Fruit fly (Drosophila melanogaster) whole organism, embryonic: Measurements from ENCODE around the gene cbt.

Source experiments
- Asciz ChIP-seq: fragments of 200-800 bp; sonication (Bioruptor generic); optimal IDR thresholded peaks from 2 replicates; lab custom pipeline; 2017; ENCODE audit warnings: missing biosample characterization, mild to moderate bottlenecking, missing genetic modification characterization, missing genetic modification reagents
- CG10543 ChIP-seq: fragments of 200-800 bp; sonication (Bioruptor generic); optimal IDR thresholded peaks from 3 replicates; lab custom pipeline; 2017; ENCODE audit warnings: missing biosample characterization, mild to moderate bottlenecking, missing genetic modification characterization, moderate library complexity
- CG1233 ChIP-seq: fragments of 200-800 bp; sonication (Bioruptor generic); optimal IDR thresholded peaks from 4 replicates; lab custom pipeline; 2018; ENCODE audit warnings: missing biosample characterization, mild to moderate bottlenecking, missing genetic modification characterization
- CG12659 ChIP-seq: fragments of 200-800 bp; sonication (Bioruptor generic); optimal IDR thresholded peaks from 3 replicates; lab custom pipeline; 2017; ENCODE audit warnings: mild to moderate bottlenecking, missing biosample characterization, missing genetic modification reagents, missing genetic modification characterization
- CG12769 ChIP-seq: fragments of 200-800 bp; sonication (Bioruptor generic); optimal IDR thresholded peaks from 2 replicates; lab custom pipeline; 2019; ENCODE audit warnings: missing biosample characterization, mild to moderate bottlenecking, missing genetic modification characterization, moderate library complexity
- CG12942 ChIP-seq: fragments of 200-800 bp; sonication (Bioruptor generic); optimal IDR thresholded peaks from 3 replicates; lab custom pipeline; 2016; ENCODE audit warnings: missing biosample characterization, missing genetic modification characterization
- CG16813 ChIP-seq: fragments of 200-800 bp; sonication (Bioruptor generic); IDR thresholded peaks from 3 replicates; pipeline ENCODE4 v1.3.6; 2022; ENCODE audit warnings: missing biosample characterization, missing genetic modification characterization; ENCODE audit not compliant: partially characterized antibody
- CG16863 ChIP-seq: fragments of 200-800 bp; sonication (Bioruptor generic); optimal IDR thresholded peaks from 3 replicates; lab custom pipeline; 2016; ENCODE audit warnings: missing biosample characterization, missing genetic modification characterization
- CG17361 ChIP-seq: fragments of 200-800 bp; sonication (Bioruptor generic); IDR thresholded peaks from 3 replicates; pipeline ENCODE4 v1.3.6; 2022; ENCODE audit warnings: missing biosample characterization, missing genetic modification characterization
- CG17568 ChIP-seq: fragments of 200-800 bp; sonication (Bioruptor generic); optimal IDR thresholded peaks from 2 replicates; lab custom pipeline; 2018; ENCODE audit warnings: missing biosample characterization, mild to moderate bottlenecking, missing genetic modification characterization, moderate library complexity
- CG2889 ChIP-seq: fragments of 200-800 bp; sonication (Bioruptor generic); IDR thresholded peaks from 3 replicates; pipeline ENCODE4 v1.3.6; 2022; ENCODE audit warnings: missing biosample characterization, missing genetic modification characterization
- CG32772 ChIP-seq: fragments of 200-800 bp; sonication (Bioruptor generic); IDR thresholded peaks from 2 replicates; pipeline ENCODE4 v1.3.6; 2022; ENCODE audit warnings: missing biosample characterization, missing genetic modification characterization
- CG34376 ChIP-seq: fragments of 200-800 bp; sonication (Bioruptor generic); optimal IDR thresholded peaks from 2 replicates; lab custom pipeline; 2018; ENCODE audit warnings: missing biosample characterization, mild to moderate bottlenecking, missing genetic modification characterization
- CG4328 ChIP-seq: fragments of 200-800 bp; sonication (Bioruptor generic); optimal IDR thresholded peaks from 3 replicates; lab custom pipeline; 2017; ENCODE audit warnings: missing biosample characterization, missing genetic modification reagents, missing genetic modification characterization
- CG4617 ChIP-seq: fragments of 200-800 bp; sonication (Bioruptor generic); optimal IDR thresholded peaks from 3 replicates; lab custom pipeline; 2016; ENCODE audit warnings: missing biosample characterization, missing genetic modification characterization, borderline replicate concordance
- CG4820 ChIP-seq: fragments of 200-800 bp; sonication (Bioruptor generic); optimal IDR thresholded peaks from 3 replicates; lab custom pipeline; 2016; ENCODE audit warnings: missing biosample characterization, missing genetic modification characterization
- CG5245 ChIP-seq: fragments of 200-800 bp; sonication (Bioruptor generic); optimal IDR thresholded peaks from 3 replicates; lab custom pipeline; 2016; ENCODE audit warnings: missing biosample characterization, missing genetic modification characterization
- CG6689 ChIP-seq: fragments of 200-800 bp; sonication (Bioruptor generic); IDR thresholded peaks from 2 replicates; pipeline ENCODE4 v1.3.6; 2022; ENCODE audit warnings: missing biosample characterization, missing genetic modification characterization
- CG8388 ChIP-seq: fragments of 200-800 bp; sonication (Bioruptor generic); optimal IDR thresholded peaks from 2 replicates; lab custom pipeline; 2019; ENCODE audit warnings: missing biosample characterization, mild to moderate bottlenecking, missing genetic modification characterization, moderate library complexity
- CG9215 ChIP-seq: fragments of 200-800 bp; sonication (Bioruptor generic); IDR thresholded peaks from 2 replicates; pipeline ENCODE4 v1.3.6; 2022; ENCODE audit warnings: missing biosample characterization, missing genetic modification characterization
- Ets65A ChIP-seq: fragments of 200-800 bp; sonication (Bioruptor generic); peaks from one replicate; lab custom pipeline; 2016; ENCODE audit warnings: missing biosample characterization, missing genetic modification characterization
- H2.0 ChIP-seq: fragments of 200-800 bp; sonication (Bioruptor generic); IDR thresholded peaks from 2 replicates; pipeline ENCODE4 v1.3.6; 2022; ENCODE audit warnings: missing biosample characterization, missing genetic modification characterization
- HHEX ChIP-seq: fragments of 200-800 bp; sonication (Bioruptor generic); optimal IDR thresholded peaks from 3 replicates; lab custom pipeline; 2017; ENCODE audit warnings: missing biosample characterization, mild to moderate bottlenecking, missing genetic modification characterization, missing genetic modification reagents
- Hr39 ChIP-seq: fragments of >200 bp; optimal IDR thresholded peaks from 2 replicates; lab custom pipeline; 2017
- MTF-1 ChIP-seq: fragments of 200-800 bp; sonication (Bioruptor generic); optimal IDR thresholded peaks from 2 replicates; lab custom pipeline; 2018; ENCODE audit warnings: missing biosample characterization, mild to moderate bottlenecking, missing genetic modification characterization, borderline replicate concordance
- Max ChIP-seq: fragments of 200-800 bp; sonication (Bioruptor generic); optimal IDR thresholded peaks from 2 replicates; lab custom pipeline; 2016; ENCODE audit warnings: missing biosample characterization, mild to moderate bottlenecking, missing genetic modification characterization
- Rx ChIP-seq: fragments of 200-800 bp; sonication (Bioruptor generic); IDR thresholded peaks from 2 replicates; pipeline ENCODE4 v1.3.6; 2022; ENCODE audit warnings: missing biosample characterization, missing genetic modification characterization
- Tbp ChIP-seq: fragments of >200 bp; optimal IDR thresholded peaks from 2 replicates; lab custom pipeline; 2018; ENCODE audit warnings: missing biosample characterization, missing genetic modification characterization
- cato ChIP-seq: fragments of 200-800 bp; sonication (Bioruptor generic); optimal IDR thresholded peaks from 2 replicates; lab custom pipeline; 2016; ENCODE audit warnings: missing biosample characterization, missing genetic modification characterization, borderline replicate concordance
- chinmo ChIP-seq: fragments of 200-800 bp; sonication (Bioruptor generic); IDR thresholded peaks from 4 replicates; pipeline ENCODE4 v1.3.6; 2022; ENCODE audit warnings: missing biosample characterization, missing genetic modification characterization; ENCODE audit not compliant: partially characterized antibody
- ci ChIP-seq: fragments of 200-800 bp; sonication (Bioruptor generic); IDR thresholded peaks from 3 replicates; pipeline ENCODE4 v1.3.6; 2022; ENCODE audit warnings: missing biosample characterization, missing genetic modification characterization
- crc ChIP-seq: fragments of 200-800 bp; sonication (Bioruptor generic); optimal IDR thresholded peaks from 2 replicates; lab custom pipeline; 2016; ENCODE audit warnings: missing biosample characterization, missing genetic modification characterization
- dmrt99B ChIP-seq: fragments of 200-800 bp; sonication (Bioruptor generic); optimal IDR thresholded peaks from 2 replicates; lab custom pipeline; 2018; ENCODE audit warnings: missing biosample characterization, mild to moderate bottlenecking, missing genetic modification characterization, moderate library complexity
- en ChIP-seq: fragments of 200-800 bp; sonication (Bioruptor generic); optimal IDR thresholded peaks from 2 replicates; lab custom pipeline; 2016; ENCODE audit warnings: missing biosample characterization, missing genetic modification characterization
- fd96Cb ChIP-seq: fragments of 200-800 bp; sonication (Bioruptor generic); optimal IDR thresholded peaks from 2 replicates; lab custom pipeline; 2018; ENCODE audit warnings: missing biosample characterization, mild to moderate bottlenecking, missing genetic modification characterization, moderate library complexity
- ftz-f1 ChIP-seq: fragments of 200-800 bp; sonication (Bioruptor generic); optimal IDR thresholded peaks from 2 replicates; lab custom pipeline; 2016; ENCODE audit warnings: missing biosample characterization, missing genetic modification characterization
- fu2 ChIP-seq: fragments of 200-800 bp; sonication (Bioruptor generic); optimal IDR thresholded peaks from 2 replicates; lab custom pipeline; 2016; ENCODE audit warnings: missing biosample characterization, missing genetic modification characterization
- ham ChIP-seq: fragments of 200-800 bp; sonication (Bioruptor generic); IDR thresholded peaks from 2 replicates; pipeline ENCODE4 v1.3.6; 2022; ENCODE audit warnings: missing biosample characterization, missing genetic modification characterization
- hbn ChIP-seq: fragments of 200-800 bp; sonication (Bioruptor generic); IDR thresholded peaks from 2 replicates; pipeline ENCODE4 v1.3.6; 2022; ENCODE audit warnings: missing biosample characterization, missing genetic modification characterization; ENCODE audit not compliant: partially characterized antibody
- kni ChIP-seq: fragments of 200-800 bp; sonication (Bioruptor generic); optimal IDR thresholded peaks from 3 replicates; lab custom pipeline; 2017; ENCODE audit warnings: mild to moderate bottlenecking, missing biosample characterization, missing genetic modification reagents, missing genetic modification characterization
- knrl ChIP-seq: fragments of 200-800 bp; sonication (Bioruptor generic); IDR thresholded peaks from 3 replicates; pipeline ENCODE4 v1.3.6; 2022; ENCODE audit warnings: missing biosample characterization, missing genetic modification characterization; ENCODE audit not compliant: partially characterized antibody
- lola ChIP-seq, 3 experiments: fragments of >200 bp in 2 of 3; fragments of 200-800 bp in 1 of 3; sonication (Bioruptor generic) in 1 of 3; optimal IDR thresholded peaks; 2 replicates each; lab custom pipeline; 2017 to 2019; ENCODE audit warnings: missing biosample characterization in 3 of 3, missing genetic modification characterization in 3 of 3, mild to moderate bottlenecking in 1 of 3, moderate library complexity in 1 of 3
- mld ChIP-seq: fragments of 200-800 bp; sonication (Bioruptor generic); IDR thresholded peaks from 3 replicates; pipeline ENCODE4 v1.3.6; 2022; ENCODE audit warnings: missing biosample characterization, missing genetic modification characterization; ENCODE audit not compliant: partially characterized antibody
- pnt ChIP-seq: fragments of 200-800 bp; sonication (Bioruptor generic); optimal IDR thresholded peaks from 3 replicates; lab custom pipeline; 2016; ENCODE audit warnings: missing biosample characterization, missing genetic modification characterization
- schlank ChIP-seq: fragments of 200-800 bp; sonication (Bioruptor generic); optimal IDR thresholded peaks from 2 replicates; lab custom pipeline; 2018; ENCODE audit warnings: missing biosample characterization, mild to moderate bottlenecking, missing genetic modification characterization
- sens ChIP-seq: fragments of 200-800 bp; sonication (Bioruptor generic); peaks from one replicate; lab custom pipeline; 2016; ENCODE audit warnings: missing biosample characterization, missing genetic modification characterization
- sim ChIP-seq: fragments of 200-800 bp; sonication (Bioruptor generic); IDR thresholded peaks from 2 replicates; pipeline ENCODE4 v1.3.6; 2022; ENCODE audit warnings: missing biosample characterization, missing genetic modification characterization
- trem ChIP-seq: fragments of 200-800 bp; optimal IDR thresholded peaks from 3 replicates; lab custom pipeline; 2019; ENCODE audit warnings: missing biosample characterization, mild to moderate bottlenecking, missing genetic modification characterization, moderate library complexity
- usp ChIP-seq: fragments of >200 bp; optimal IDR thresholded peaks from 2 replicates; lab custom pipeline; 2017; ENCODE audit warnings: missing biosample characterization, missing genetic modification characterization

Gene cbt

dm6 chr2L:483347-484280, 4.1 kb upstream of the cbt start (continued):
- TF ChIP-seq CG12769 (peak; percentile 83), Asciz (GFP tag; lab: Kevin White, UChicago) (no peak), ci (GFP tag; lab: Robert Waterston, UW) (no peak), ham (GFP tag; lab: Robert Waterston, UW) (no peak), Rx (GFP tag; lab: Robert Waterston, UW) (no peak), schlank (tag; lab: Kevin White, UChicago) (no peak), MTF-1 (GFP tag; lab: Kevin White, UChicago) (no peak), CG32772 (no peak), CG8388 (GFP tag; lab: Kevin White, UChicago) (no peak), hbn (GFP tag; lab: Robert Waterston, UW) (no peak), ftz-f1 (GFP tag; lab: Kevin White, UChicago) (peak; percentile 93), H2.0 (GFP tag; lab: Robert Waterston, UW) (no peak), CG9215 (GFP tag; lab: Robert Waterston, UW) (no peak), Ets65A (GFP tag; lab: Kevin White, UChicago) (peak; percentile 75), Hr39 (lab: Kevin White, UChicago) (no peak), chinmo (peak; percentile 66; the same call in 2 of the 4 replicates), CG2889 (GFP tag; lab: Robert Waterston, UW) (no peak), CG12659 (GFP tag; lab: Kevin White, UChicago) (no peak), CG5245 (GFP tag; lab: Kevin White, UChicago) (no peak), Tbp (no peak), CG4617 (GFP tag; lab: Kevin White, UChicago) (no peak), pnt (GFP tag; lab: Kevin White, UChicago) (no peak), CG17361 (GFP tag; lab: Robert Waterston, UW) (0 out of 3 replicates have a peak, but pooled peaks have one; percentile 20), sens (GFP tag; lab: Kevin White, UChicago) (peak; percentile 69), CG10543 (GFP tag; lab: Kevin White, UChicago) (peak; percentile 44), CG4328 (GFP tag; lab: Kevin White, UChicago) (no peak), dmrt99B (tag; lab: Kevin White, UChicago) (no peak), lola (GFP tag; optimal IDR thresholded peaks at IDR 0.05; lab: Kevin White, UChicago) (no peak), Max (GFP tag; lab: Kevin White, UChicago) (no peak), en (GFP tag; lab: Kevin White, UChicago) (no peak), trem (tag; lab: Kevin White, UChicago) (no peak), CG6689 (no peak), HHEX (GFP tag; lab: Kevin White, UChicago) (no peak), fd96Cb (tag; lab: Kevin White, UChicago) (no peak), fu2 (no peak), kni (GFP tag; lab: Kevin White, UChicago) (no peak), cato (GFP tag; lab: Kevin White, UChicago) (no peak), CG16813 (GFP tag; lab: Robert Waterston, UW) (no peak), CG1233 (GFP tag; lab: Kevin White, UChicago) (no peak), mld (GFP tag; lab: Robert Waterston, UW) (no peak), usp (GFP tag; lab: Kevin White, UChicago) (no peak), sim (GFP tag; lab: Robert Waterston, UW) (0 out of 2 replicates have a peak, but pooled peaks have one; percentile 7), CG12942 (GFP tag; lab: Kevin White, UChicago) (no peak), knrl (no peak), CG17568 (GFP tag; lab: Kevin White, UChicago) (no peak), CG4820 (GFP tag; lab: Kevin White, UChicago) (no peak), CG16863 (no peak), crc (GFP tag; lab: Kevin White, UChicago) (no peak), CG34376 (GFP tag; lab: Kevin White, UChicago) (no peak)
